Worm (Caenorhabditis elegans): ENCODE measurements around the gene trcs-2.

ce11 chrII:8726700-8727099 is 4.4 kb downstream of the trcs-2 start, which contains the start of gene T01B7.9:
- TF ChIP-seq elt-3 (tag; optimal IDR thresholded peaks at IDR 0.05) (no peak), lsy-2 (tag; optimal IDR thresholded peaks at IDR 0.05) (no peak), lin-13 (tag; optimal IDR thresholded peaks at IDR 0.05) (no peak), nhr-76 (tag; optimal IDR thresholded peaks at IDR 0.05) (no peak), snpc-4 (tag; optimal IDR thresholded peaks at IDR 0.05) (no peak), elt-1 (tag; optimal IDR thresholded peaks at IDR 0.05; ENCODE audit: borderline replicate concordance, insufficient read depth) (no peak)
